Fruit fly (Drosophila melanogaster): ENCODE data around the gene CG15317.
A peak's percentile ranks its signal among the peaks of the same experiment; 100 is the strongest.

The CG15317 gene

dm6 chrX:9579918-9580521 lies 23.7 kb upstream of the CG15317 start, which contains the start of gene LPCAT (continued):
- TF ChIP-seq unc-4 (GFP tag; IDR thresholded peaks at IDR 0.05; ENCODE audit: partially characterized antibody) (peak; percentile 83), prd (optimal IDR thresholded peaks at IDR 0.05) (no peak), prd (GFP tag; IDR thresholded peaks at IDR 0.05) (peak; percentile 86), Hr3 (GFP tag; optimal IDR thresholded peaks at IDR 0.05) (peak; percentile 69), CG7556 (GFP tag; optimal IDR thresholded peaks at IDR 0.05) (peak; percentile 52), CG11093 (GFP tag; IDR thresholded peaks at IDR 0.05) (peak; percentile 65; the same call in 1 of the 3 replicates), E2f2 (GFP tag; IDR thresholded peaks at IDR 0.05) (peak; percentile 97), Dfd (GFP tag; optimal IDR thresholded peaks at IDR 0.05) (no peak), vnd (GFP tag; IDR thresholded peaks at IDR 0.05; ENCODE audit: partially characterized antibody) (no peak), CG15269 (tag; optimal IDR thresholded peaks at IDR 0.05) (peak; percentile 64), CG6813 (GFP tag; optimal IDR thresholded peaks at IDR 0.05) (no peak), Fer2 (tag; optimal IDR thresholded peaks at IDR 0.05) (peak; percentile 55), odd (GFP tag; optimal IDR thresholded peaks at IDR 0.05) (no peak), CG6689 (GFP tag; IDR thresholded peaks at IDR 0.05) (peak; percentile 77), BEAF-32 (GFP tag; optimal IDR thresholded peaks at IDR 0.05) (peak; percentile 85), CG10274 (GFP tag; optimal IDR thresholded peaks at IDR 0.05) (peak; percentile 35), repo (GFP tag; optimal IDR thresholded peaks at IDR 0.05) (peak; percentile 66), CG5245 (GFP tag; optimal IDR thresholded peaks at IDR 0.05) (peak; percentile 68), C15 (GFP tag; IDR thresholded peaks at IDR 0.05) (no peak), ems (GFP tag; optimal IDR thresholded peaks at IDR 0.05) (peak; percentile 69), run (tag; optimal IDR thresholded peaks at IDR 0.05) (no peak), eve (GFP tag; optimal IDR thresholded peaks at IDR 0.05) (peak in 1 of 2 experiments; percentile 81), Ravus (GFP tag; IDR thresholded peaks at IDR 0.05) (peak; percentile 5; the same call in 1 of the 2 replicates), CG8089 (GFP tag; optimal IDR thresholded peaks at IDR 0.05) (peak; percentile 58), CG9817 (tag; optimal IDR thresholded peaks at IDR 0.05) (peak; percentile 70), Sin3A (optimal IDR thresholded peaks at IDR 0.05) (peak; percentile 88), Six4 (GFP tag; optimal IDR thresholded peaks at IDR 0.05) (peak; percentile 68), nau (GFP tag; optimal IDR thresholded peaks at IDR 0.05) (no peak), mld (GFP tag; IDR thresholded peaks at IDR 0.05; ENCODE audit: partially characterized antibody) (no peak), az2 (GFP tag; optimal IDR thresholded peaks at IDR 0.05) (peak; percentile 9), Antp (GFP tag; optimal IDR thresholded peaks at IDR 0.05) (peak; percentile 75), pnt (GFP tag; optimal IDR thresholded peaks at IDR 0.05) (peak; percentile 81), Dad (GFP tag; optimal IDR thresholded peaks at IDR 0.05) (peak; percentile 82), vvl (GFP tag; IDR thresholded peaks at IDR 0.05) (peak; percentile 89), zen (tag; optimal IDR thresholded peaks at IDR 0.05) (peak; percentile 77), grn (GFP tag; optimal IDR thresholded peaks at IDR 0.05) (peak; percentile 91), jumu (GFP tag; optimal IDR thresholded peaks at IDR 0.05) (peak; percentile 78), Chrac-16 (GFP tag; optimal IDR thresholded peaks at IDR 0.05) (peak; percentile 65), MBD-R2 (GFP tag; IDR thresholded peaks at IDR 0.05) (peak; percentile 59), fd96Cb (tag; optimal IDR thresholded peaks at IDR 0.05) (peak; percentile 68), Xrp1 (GFP tag; IDR thresholded peaks at IDR 0.05) (peak; percentile 82), sima (GFP tag; optimal IDR thresholded peaks at IDR 0.05) (no peak), sisA (GFP tag; IDR thresholded peaks at IDR 0.05) (peak; percentile 87), org-1 (GFP tag; optimal IDR thresholded peaks at IDR 0.05) (peak; percentile 46), CG17568 (GFP tag; optimal IDR thresholded peaks at IDR 0.05) (peak; percentile 30), CkIIα-i1 (GFP tag; IDR thresholded peaks at IDR 0.05) (no peak), CG17328 (GFP tag; IDR thresholded peaks at IDR 0.05) (peak; percentile 65), CG3065 (GFP tag; optimal IDR thresholded peaks at IDR 0.05) (no peak), CG11695 (GFP tag; IDR thresholded peaks at IDR 0.05) (peak; percentile 49; the same call in 1 of the 3 replicates), CG33213 (GFP tag; optimal IDR thresholded peaks at IDR 0.05) (peak; percentile 86), CG4282 (GFP tag; optimal IDR thresholded peaks at IDR 0.05) (peak; percentile 59)

All from whole organism, embryonic.